Fruit fly (Drosophila melanogaster): ENCODE data around the gene grp.

Gene grp

dm6 chr2L:16656692-16657109, 23.2 kb upstream of the grp start:
- TF ChIP-seq corto (GFP tag; optimal IDR thresholded peaks at IDR 0.05) (no peak), Sox102F (GFP tag; optimal IDR thresholded peaks at IDR 0.05) (peak; percentile 81), CG18476 (GFP tag; optimal IDR thresholded peaks at IDR 0.05) (peak; percentile 40), HHEX (GFP tag; optimal IDR thresholded peaks at IDR 0.05) (no peak), toy (GFP tag; IDR thresholded peaks at IDR 0.05) (no peak), CG4424 (GFP tag; optimal IDR thresholded peaks at IDR 0.05) (peak; percentile 10), CG14441 (GFP tag; IDR thresholded peaks at IDR 0.05) (peak; percentile 72), scrt (GFP tag; optimal IDR thresholded peaks at IDR 0.05) (no peak), CG2129 (GFP tag; IDR thresholded peaks at IDR 0.05; ENCODE audit: partially characterized antibody) (no peak), Oaz (GFP tag; IDR thresholded peaks at IDR 0.05) (no peak), CG15601 (tag; optimal IDR thresholded peaks at IDR 0.05) (no peak), schlank (tag; optimal IDR thresholded peaks at IDR 0.05) (no peak), otp (GFP tag; IDR thresholded peaks at IDR 0.05) (peak; percentile 65; the same call in 2 of the 3 replicates), CG15073 (GFP tag; optimal IDR thresholded peaks at IDR 0.05) (no peak), chinmo (GFP tag; IDR thresholded peaks at IDR 0.05; ENCODE audit: partially characterized antibody) (no peak), CG3065 (GFP tag; optimal IDR thresholded peaks at IDR 0.05) (no peak), CG14014 (GFP tag; IDR thresholded peaks at IDR 0.05) (peak; percentile 74), ftz-f1 (GFP tag; optimal IDR thresholded peaks at IDR 0.05) (no peak), H2.0 (GFP tag; IDR thresholded peaks at IDR 0.05) (peak; percentile 58), trh (GFP tag; optimal IDR thresholded peaks at IDR 0.05) (no peak), Hr3 (GFP tag; optimal IDR thresholded peaks at IDR 0.05) (peak; percentile 79), CHES-1-like (GFP tag; optimal IDR thresholded peaks at IDR 0.05) (peak; percentile 54), GATAe (GFP tag; conservative IDR thresholded peaks at IDR 0.05) (no peak), CG12219 (GFP tag; optimal IDR thresholded peaks at IDR 0.05) (no peak), CG16863 (GFP tag; optimal IDR thresholded peaks at IDR 0.05) (peak; percentile 31), CG32767 (GFP tag; IDR thresholded peaks at IDR 0.05) (peak; percentile 45; the same call in 1 of the 2 replicates), CG9215 (GFP tag; IDR thresholded peaks at IDR 0.05) (peak; percentile 64; the same call in 1 of the 2 replicates), ci (GFP tag; IDR thresholded peaks at IDR 0.05) (peak; percentile 65; the same call in 1 of the 3 replicates), CG15011 (GFP tag; optimal IDR thresholded peaks at IDR 0.05) (no peak), btn (GFP tag; optimal IDR thresholded peaks at IDR 0.05) (no peak), D (optimal IDR thresholded peaks at IDR 0.05) (no peak), D (GFP tag; optimal IDR thresholded peaks at IDR 0.05) (no peak), CG11085 (GFP tag; IDR thresholded peaks at IDR 0.05) (peak; percentile 78), gem (tag; optimal IDR thresholded peaks at IDR 0.05) (peak; percentile 88), HmgD (GFP tag; optimal IDR thresholded peaks at IDR 0.05) (peak; percentile 59), sd (tag; optimal IDR thresholded peaks at IDR 0.05) (no peak), Eip74EF (GFP tag; optimal IDR thresholded peaks at IDR 0.05) (no peak), pzg (GFP tag; optimal IDR thresholded peaks at IDR 0.05) (peak; percentile 72), Camta (GFP tag; optimal IDR thresholded peaks at IDR 0.05) (no peak), zen (tag; optimal IDR thresholded peaks at IDR 0.05) (peak; percentile 80), CG7357 (GFP tag; IDR thresholded peaks at IDR 0.05) (peak; percentile 48; the same call in 2 of the 3 replicates), CG2116 (GFP tag; optimal IDR thresholded peaks at IDR 0.05) (peak; percentile 52), ara (GFP tag; IDR thresholded peaks at IDR 0.05) (peak; percentile 63), CG4854 (GFP tag; optimal IDR thresholded peaks at IDR 0.05) (no peak), Trl (optimal IDR thresholded peaks at IDR 0.05) (no peak), Trl (GFP tag; optimal IDR thresholded peaks at IDR 0.05) (peak; percentile 15), luna (GFP tag; optimal IDR thresholded peaks at IDR 0.05) (no peak), sc (optimal IDR thresholded peaks at IDR 0.05) (no peak), sc (GFP tag; optimal IDR thresholded peaks at IDR 0.05) (peak; percentile 37), vfl (GFP tag; optimal IDR thresholded peaks at IDR 0.05) (peak; percentile 0), exex (tag; optimal IDR thresholded peaks at IDR 0.05) (no peak), CG9797 (GFP tag; optimal IDR thresholded peaks at IDR 0.05) (peak; percentile 64)
